Worm (Caenorhabditis elegans) whole organism, L1 larva: ENCODE results near the gene pst-1.

Source experiments
- ceh-82 ChIP-seq, 3 experiments: fragments of 150-350 bp in 1 of 3; sonication (generic microtip) in 2 of 3; optimal IDR thresholded peaks; 2 replicates each; lab custom pipeline; 2014 to 2017; ENCODE audit warnings: missing biosample characterization in 3 of 3, missing genetic modification characterization in 3 of 3
- dpl-1 ChIP-seq, 3 experiments: fragments of 150-350 bp in 2 of 3; sonication (generic microtip) in 1 of 3; optimal IDR thresholded peaks; 2 replicates each; lab custom pipeline; 2014 to 2017; ENCODE audit warnings: missing biosample characterization in 3 of 3, missing genetic modification characterization in 3 of 3, missing genetic modification reagents in 3 of 3
- efl-3 ChIP-seq: fragments of 200-800 bp; sonication (Bioruptor generic); optimal IDR thresholded peaks from 2 replicates; lab custom pipeline; 2018; ENCODE audit warnings: mild to moderate bottlenecking, missing genetic modification characterization, missing compliant biosample characterization
- elt-2 ChIP-seq: sonication (generic microtip); optimal IDR thresholded peaks from 2 replicates; lab custom pipeline; 2016; ENCODE audit warnings: missing genetic modification characterization, mild to moderate bottlenecking, inconsistent platforms, missing compliant biosample characterization, missing genetic modification reagents
- lin-15B ChIP-seq: fragments of 150-350 bp; sonication (generic microtip); optimal IDR thresholded peaks from 3 replicates; lab custom pipeline; 2014; ENCODE audit warnings: missing biosample characterization, missing genetic modification characterization
- lir-3 ChIP-seq: sonication (generic microtip); optimal IDR thresholded peaks from 2 replicates; lab custom pipeline; 2016; ENCODE audit warnings: mild to moderate bottlenecking, missing genetic modification characterization, moderate library complexity, missing compliant biosample characterization; ENCODE audit not compliant: poor library complexity
- nhr-11 ChIP-seq: fragments of 150-350 bp; optimal IDR thresholded peaks from 2 replicates; lab custom pipeline; 2014; ENCODE audit warnings: missing biosample characterization, missing genetic modification characterization
- nhr-237 ChIP-seq: fragments of 150-350 bp; optimal IDR thresholded peaks from 2 replicates; lab custom pipeline; 2014; ENCODE audit warnings: missing biosample characterization, missing genetic modification characterization
- sptf-1 ChIP-seq: fragments of 150-350 bp; optimal IDR thresholded peaks from 2 replicates; lab custom pipeline; 2014; ENCODE audit warnings: missing biosample characterization, missing genetic modification characterization
- tlp-1 ChIP-seq: fragments of 150-350 bp; optimal IDR thresholded peaks from 2 replicates; lab custom pipeline; 2014; ENCODE audit warnings: missing biosample characterization, missing genetic modification characterization
- unc-30 ChIP-seq: sonication (generic microtip); optimal IDR thresholded peaks from 2 replicates; lab custom pipeline; 2017; ENCODE audit warnings: missing biosample characterization, missing genetic modification characterization
- ztf-11 ChIP-seq, 2 experiments: sonication (generic microtip); optimal IDR thresholded peaks; 2 replicates each; lab custom pipeline; 2016 to 2017; ENCODE audit warnings: missing genetic modification characterization in 2 of 2, missing biosample characterization in 1 of 2, missing compliant biosample characterization in 1 of 2

DNA sequence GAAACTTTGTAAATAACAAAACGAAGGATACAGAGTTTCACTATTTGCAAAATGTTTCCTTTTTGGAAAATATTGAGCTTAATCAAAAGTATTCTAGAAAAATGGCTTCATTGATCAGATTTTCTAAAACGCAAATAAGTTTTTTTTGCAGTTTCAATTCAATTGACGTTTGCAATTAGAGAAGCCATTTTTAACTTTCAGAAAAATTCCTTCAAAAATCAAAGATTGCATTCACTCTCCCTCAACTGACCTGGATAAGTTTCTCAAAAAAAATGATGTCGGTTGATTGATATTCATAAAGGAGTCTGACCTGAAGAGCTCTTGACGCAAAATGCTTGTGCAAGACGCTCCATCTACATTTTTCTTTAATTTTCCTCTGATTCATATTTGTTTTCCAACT, 30.4 kb downstream of the pst-1 start:
- TF ChIP-seq lir-3 (no peak), unc-30 (no peak), tlp-1 (no peak), efl-3 (GFP tag; lab: Kevin White, UChicago) (no peak), elt-2 (tag; lab: Kevin White, UChicago) (no peak), ztf-11 (tag; optimal IDR thresholded peaks at IDR 0.05; lab: Kevin White, UChicago) (no peak), nhr-237 (no peak), ceh-82 (tag; optimal IDR thresholded peaks at IDR 0.05; lab: Kevin White, UChicago) (no peak), sptf-1 (tag; lab: Kevin White, UChicago) (no peak), dpl-1 (GFP tag; optimal IDR thresholded peaks at IDR 0.05; lab: Kevin White, UChicago) (no peak), nhr-11 (tag; lab: Kevin White, UChicago) (no peak), lin-15B (no peak)
